Worm (Caenorhabditis elegans): ENCODE data around the gene ZC155.4.
A peak's percentile ranks its signal among the peaks of the same experiment; 100 is the strongest.

Gene ZC155.4

DNA sequence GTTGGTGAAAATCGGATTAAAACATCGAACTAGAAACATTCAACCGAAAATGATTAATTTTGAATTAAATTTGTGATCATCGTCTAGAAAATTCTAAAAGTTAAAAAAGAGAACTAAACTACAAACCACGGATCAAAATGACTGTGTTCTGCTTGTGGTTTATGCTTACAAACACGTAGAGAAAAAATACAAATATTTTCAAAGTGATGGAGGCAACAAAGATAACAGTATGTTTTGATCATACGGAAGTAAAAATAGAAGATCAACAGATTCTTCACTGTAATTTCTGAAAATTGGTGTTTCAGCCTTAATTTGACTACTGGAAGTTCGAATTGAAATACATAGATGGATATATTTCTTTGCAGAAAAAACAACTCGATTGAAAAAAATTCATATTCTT lies 12.0 kb downstream of the ZC155.4 start:
- TF ChIP-seq ztf-4 (tag; optimal IDR thresholded peaks at IDR 0.05) (no peak), mdl-1 (tag; optimal IDR thresholded peaks at IDR 0.05) (no peak), nhr-10 (tag; optimal IDR thresholded peaks at IDR 0.05) (no peak), sma-3 (GFP tag; optimal IDR thresholded peaks at IDR 0.05) (no peak), C34F6.9 (tag; optimal IDR thresholded peaks at IDR 0.05) (no peak), lin-13 (GFP tag; optimal IDR thresholded peaks at IDR 0.05) (no peak)

DNA sequence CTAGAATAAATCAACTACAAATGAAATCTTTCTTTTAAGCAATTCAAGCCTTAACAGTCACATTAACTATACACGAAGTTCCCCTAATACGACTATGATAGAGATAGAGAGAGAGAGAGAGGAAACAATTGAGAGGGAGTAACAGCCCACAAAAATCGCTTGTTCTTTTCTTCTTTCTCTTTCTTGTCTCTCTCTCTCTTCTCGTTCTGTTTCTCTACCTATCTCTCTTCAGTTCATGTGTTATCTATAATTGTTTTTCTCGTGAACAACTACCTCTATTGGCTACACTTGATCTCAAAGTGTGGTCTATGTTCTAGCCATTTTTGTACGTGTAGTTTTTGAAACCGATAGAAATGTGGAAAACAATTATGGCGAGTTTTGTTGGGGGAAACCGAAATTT lies 12.6 kb downstream of the ZC155.4 start:
- TF ChIP-seq unc-62 (GFP tag; optimal IDR thresholded peaks at IDR 0.05), result no peak
- TF ChIP-seq snpc-4 (tag; optimal IDR thresholded peaks at IDR 0.05), result no peak
- peak; percentile 80 for TF ChIP-seq sma-9 (GFP tag; optimal IDR thresholded peaks at IDR 0.05)
- TF ChIP-seq sma-9 (tag; optimal IDR thresholded peaks at IDR 0.05), result no peak
- no peak for TF ChIP-seq mdl-1 (tag; optimal IDR thresholded peaks at IDR 0.05)
- TF ChIP-seq nhr-25 (tag; optimal IDR thresholded peaks at IDR 0.05), result peak; percentile 92
- TF ChIP-seq sma-3 (GFP tag; optimal IDR thresholded peaks at IDR 0.05), result peak; percentile 63
- TF ChIP-seq crh-2 (tag; optimal IDR thresholded peaks at IDR 0.05), result peak; percentile 86
- peak; percentile 51 for TF ChIP-seq ztf-4 (tag; optimal IDR thresholded peaks at IDR 0.05)
- peak; percentile 7 to 51 for TF ChIP-seq lsy-2 (tag; optimal IDR thresholded peaks at IDR 0.05)
- no peak for TF ChIP-seq aly-2 (tag; optimal IDR thresholded peaks at IDR 0.05)
- TF ChIP-seq F13H6.1 (tag; optimal IDR thresholded peaks at IDR 0.05), result peak; percentile 54
- no peak for TF ChIP-seq nhr-237 (tag; optimal IDR thresholded peaks at IDR 0.05)
- no peak for TF ChIP-seq skn-1 (tag; optimal IDR thresholded peaks at IDR 0.05)
- TF ChIP-seq blmp-1 (tag; optimal IDR thresholded peaks at IDR 0.05; ENCODE audit: insufficient read depth), result peak; percentile 70
- no peak for TF ChIP-seq alr-1 (tag; optimal IDR thresholded peaks at IDR 0.05)
- TF ChIP-seq unc-55 (GFP tag; optimal IDR thresholded peaks at IDR 0.05), result peak; percentile 45
- TF ChIP-seq Y55F3AM.14 (GFP tag; optimal IDR thresholded peaks at IDR 0.05), result no peak
- TF ChIP-seq lin-39 (tag; optimal IDR thresholded peaks at IDR 0.05), result no peak
- peak; percentile 80 for TF ChIP-seq nhr-129 (tag; optimal IDR thresholded peaks at IDR 0.05)
- TF ChIP-seq ZK546.5 (tag; optimal IDR thresholded peaks at IDR 0.05), result no peak
- TF ChIP-seq nhr-21 (tag; optimal IDR thresholded peaks at IDR 0.05), result peak; percentile 55
- TF ChIP-seq nhr-10 (tag; optimal IDR thresholded peaks at IDR 0.05), result no peak
- TF ChIP-seq ama-1 (optimal IDR thresholded peaks at IDR 0.05), result no peak
- peak; percentile 85 for TF ChIP-seq fos-1 (tag; optimal IDR thresholded peaks at IDR 0.05)
- TF ChIP-seq gmeb-1 (tag; optimal IDR thresholded peaks at IDR 0.05), result peak; percentile 54
- no peak for TF ChIP-seq peb-1 (tag; optimal IDR thresholded peaks at IDR 0.05)
- TF ChIP-seq sem-4 (tag; optimal IDR thresholded peaks at IDR 0.05), result no peak
- TF ChIP-seq dmd-4 (tag; optimal IDR thresholded peaks at IDR 0.05), result no peak
- peak; percentile 55 for TF ChIP-seq lin-13 (GFP tag; optimal IDR thresholded peaks at IDR 0.05)
- TF ChIP-seq nhr-6 (tag; optimal IDR thresholded peaks at IDR 0.05), result peak; percentile 71
- TF ChIP-seq C34F6.9 (tag; optimal IDR thresholded peaks at IDR 0.05), result peak; percentile 74
- TF ChIP-seq elt-1 (tag; optimal IDR thresholded peaks at IDR 0.05), result no peak
- peak; percentile 51 for TF ChIP-seq egl-27 (tag; optimal IDR thresholded peaks at IDR 0.05)

ce11 chrIII:5201267-5201666 lies 14.0 kb downstream of the ZC155.4 start:
- peak in 1 of 2 experiments; percentile 28 for TF ChIP-seq lsy-2 (tag; optimal IDR thresholded peaks at IDR 0.05)
- TF ChIP-seq F13H6.1 (tag; optimal IDR thresholded peaks at IDR 0.05), result peak; percentile 1
- TF ChIP-seq lin-39 (tag; optimal IDR thresholded peaks at IDR 0.05), result no peak
- peak; percentile 30 for TF ChIP-seq nhr-129 (tag; optimal IDR thresholded peaks at IDR 0.05)
- no peak for TF ChIP-seq ama-1 (optimal IDR thresholded peaks at IDR 0.05)
- no peak for TF ChIP-seq elt-1 (tag; optimal IDR thresholded peaks at IDR 0.05)
- TF ChIP-seq peb-1 (tag; optimal IDR thresholded peaks at IDR 0.05), result no peak
- TF ChIP-seq crh-2 (tag; optimal IDR thresholded peaks at IDR 0.05), result peak; percentile 88
- TF ChIP-seq fos-1 (tag; optimal IDR thresholded peaks at IDR 0.05), result peak; percentile 97
- peak; percentile 53 for TF ChIP-seq nhr-25 (tag; optimal IDR thresholded peaks at IDR 0.05)
- TF ChIP-seq sma-3 (GFP tag; optimal IDR thresholded peaks at IDR 0.05), result peak; percentile 44
- TF ChIP-seq aly-2 (tag; optimal IDR thresholded peaks at IDR 0.05), result no peak
- no peak for TF ChIP-seq mdl-1 (tag; optimal IDR thresholded peaks at IDR 0.05)
- no peak for TF ChIP-seq nhr-23 (tag; optimal IDR thresholded peaks at IDR 0.05)
- TF ChIP-seq R02D3.7 (tag; optimal IDR thresholded peaks at IDR 0.05), result no peak
- TF ChIP-seq mab-5 (tag; optimal IDR thresholded peaks at IDR 0.05), result no peak
- no peak for TF ChIP-seq lin-13 (GFP tag; optimal IDR thresholded peaks at IDR 0.05)
- no peak for TF ChIP-seq ZK546.5 (tag; optimal IDR thresholded peaks at IDR 0.05)
- peak; percentile 14 for TF ChIP-seq C34F6.9 (tag; optimal IDR thresholded peaks at IDR 0.05)
- peak; percentile 69 for TF ChIP-seq sma-9 (GFP tag; optimal IDR thresholded peaks at IDR 0.05)
- no peak for TF ChIP-seq sma-9 (tag; optimal IDR thresholded peaks at IDR 0.05)
- TF ChIP-seq nhr-21 (tag; optimal IDR thresholded peaks at IDR 0.05), result peak; percentile 25
- peak; percentile 58 for TF ChIP-seq gmeb-1 (tag; optimal IDR thresholded peaks at IDR 0.05)
- no peak for TF ChIP-seq nhr-77 (tag; optimal IDR thresholded peaks at IDR 0.05)
- TF ChIP-seq ceh-16 (tag; optimal IDR thresholded peaks at IDR 0.05), result no peak
- TF ChIP-seq elt-3 (tag; optimal IDR thresholded peaks at IDR 0.05), result no peak
